Worm (Caenorhabditis elegans): Measurements from ENCODE around the gene oac-3.

The oac-3 gene

DNA sequence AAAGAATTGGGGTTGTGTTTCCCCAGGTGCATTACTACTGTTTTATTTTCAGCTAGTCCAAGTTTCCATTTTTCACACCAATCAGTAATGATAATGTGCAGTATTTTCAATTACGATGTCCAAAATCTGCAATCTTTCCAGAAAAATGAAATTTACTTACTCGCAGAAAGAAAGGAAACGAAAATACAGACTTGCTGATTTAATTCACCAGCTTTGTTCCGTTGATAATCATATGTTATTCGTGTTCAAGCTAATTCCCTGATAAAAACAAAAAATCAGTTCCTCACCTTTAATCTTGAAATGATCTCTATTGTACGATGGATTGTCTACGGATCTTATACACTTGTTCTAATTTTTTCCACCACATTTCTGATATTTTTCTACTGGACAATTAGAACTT lies 24.5 kb downstream of the oac-3 start, which contains the start of gene srxa-11:
Gene srxa-11 (plus strand): TSS at position 301 of the 400 bp plus-strand sequence.
- TF ChIP-seq hlh-15 (tag; optimal IDR thresholded peaks at IDR 0.05), result no peak
- TF ChIP-seq C08G9.2 (tag; optimal IDR thresholded peaks at IDR 0.05), result no peak
- no peak for TF ChIP-seq tbx-2 (tag; optimal IDR thresholded peaks at IDR 0.05)
- no peak for TF ChIP-seq syd-9 (tag; optimal IDR thresholded peaks at IDR 0.05)
- TF ChIP-seq pqm-1 (tag; optimal IDR thresholded peaks at IDR 0.05), result no peak
- no peak for TF ChIP-seq ceh-14 (tag; optimal IDR thresholded peaks at IDR 0.05)
- no peak for TF ChIP-seq ceh-22 (tag; optimal IDR thresholded peaks at IDR 0.05)
- TF ChIP-seq C38D4.7 (GFP tag; optimal IDR thresholded peaks at IDR 0.05), result no peak
- TF ChIP-seq ceh-18 (tag; optimal IDR thresholded peaks at IDR 0.05), result no peak
- no peak for TF ChIP-seq lim-6 (tag; optimal IDR thresholded peaks at IDR 0.05)
- TF ChIP-seq che-1 (tag; optimal IDR thresholded peaks at IDR 0.05), result no peak
- no peak for TF ChIP-seq unc-3 (GFP tag; conservative IDR thresholded peaks at IDR 0.05)
- no peak for TF ChIP-seq unc-3 (tag; optimal IDR thresholded peaks at IDR 0.05)
- TF ChIP-seq pha-4 (tag; optimal IDR thresholded peaks at IDR 0.05), result no peak
- TF ChIP-seq ceh-2 (tag; optimal IDR thresholded peaks at IDR 0.05), result no peak
- TF ChIP-seq madf-2 (tag; optimal IDR thresholded peaks at IDR 0.05), result no peak
- TF ChIP-seq unc-86 (tag; optimal IDR thresholded peaks at IDR 0.05), result no peak
- no peak for TF ChIP-seq nhr-11 (tag; optimal IDR thresholded peaks at IDR 0.05)
- TF ChIP-seq eyg-1 (tag; optimal IDR thresholded peaks at IDR 0.05), result no peak
- TF ChIP-seq fax-1 (tag; optimal IDR thresholded peaks at IDR 0.05), result no peak

DNA sequence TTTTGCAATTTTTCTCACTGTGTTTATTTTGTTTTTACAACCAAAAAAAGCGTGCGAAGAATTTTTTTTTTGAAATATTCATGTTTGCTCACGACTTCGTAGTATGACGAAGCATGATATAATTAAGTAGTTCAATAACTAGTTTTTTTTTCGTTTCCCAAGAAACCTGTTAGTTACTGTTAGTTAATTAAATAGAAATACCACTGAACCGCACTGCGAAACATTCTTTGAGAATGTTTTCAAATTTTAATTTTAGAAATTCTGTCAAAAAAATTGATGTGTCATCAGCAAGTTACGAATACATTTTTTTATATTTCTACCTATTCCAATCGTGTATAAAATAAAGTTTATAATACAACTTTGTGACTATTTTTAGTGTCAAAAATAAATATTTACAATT lies 27.1 kb downstream of the oac-3 start, which contains the start of gene srxa-12:
Gene srxa-12 (plus strand): TSS at position 301 of the 400 bp plus-strand sequence.
- TF ChIP-seq fkh-10 (GFP tag; optimal IDR thresholded peaks at IDR 0.05) (no peak), C08G9.2 (tag; optimal IDR thresholded peaks at IDR 0.05) (no peak), syd-9 (tag; optimal IDR thresholded peaks at IDR 0.05) (no peak), gmeb-2 (tag; optimal IDR thresholded peaks at IDR 0.05) (no peak), nfya-1 (tag; optimal IDR thresholded peaks at IDR 0.05) (no peak), tbx-2 (tag; optimal IDR thresholded peaks at IDR 0.05) (no peak), unc-42 (tag; optimal IDR thresholded peaks at IDR 0.05) (no peak)

DNA sequence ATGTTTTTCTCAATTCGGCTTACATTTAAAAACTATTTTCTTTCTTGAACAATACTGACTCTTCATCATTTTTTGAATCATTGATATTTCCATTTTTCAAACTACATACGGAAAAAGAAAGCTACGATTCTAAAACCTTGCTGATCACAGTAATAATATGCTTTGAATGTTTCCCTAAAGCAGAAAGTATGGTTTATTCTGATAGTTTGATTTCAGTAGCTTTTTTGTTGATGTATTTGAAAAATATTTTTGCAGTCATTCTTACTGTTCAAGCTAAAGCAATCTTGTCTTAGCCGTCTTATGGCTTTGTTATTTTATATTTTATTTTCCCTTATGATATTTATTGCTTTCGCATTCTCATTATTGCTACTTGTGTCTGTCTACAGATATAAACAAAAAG lies 30.2 kb downstream of the oac-3 start, which contains the start of gene srxa-13:
Gene srxa-13 (plus strand): TSS at position 301 of the 400 bp plus-strand sequence.
- TF ChIP-seq unc-42 (tag; optimal IDR thresholded peaks at IDR 0.05) (no peak), unc-86 (tag; optimal IDR thresholded peaks at IDR 0.05) (no peak), ceh-14 (tag; optimal IDR thresholded peaks at IDR 0.05) (no peak), lim-6 (tag; optimal IDR thresholded peaks at IDR 0.05) (no peak), pqm-1 (tag; optimal IDR thresholded peaks at IDR 0.05) (no peak), ceh-34 (tag; optimal IDR thresholded peaks at IDR 0.05) (no peak), eyg-1 (tag; optimal IDR thresholded peaks at IDR 0.05) (no peak), lin-11 (tag; optimal IDR thresholded peaks at IDR 0.05) (no peak), hlh-8 (tag; optimal IDR thresholded peaks at IDR 0.05) (no peak)

DNA sequence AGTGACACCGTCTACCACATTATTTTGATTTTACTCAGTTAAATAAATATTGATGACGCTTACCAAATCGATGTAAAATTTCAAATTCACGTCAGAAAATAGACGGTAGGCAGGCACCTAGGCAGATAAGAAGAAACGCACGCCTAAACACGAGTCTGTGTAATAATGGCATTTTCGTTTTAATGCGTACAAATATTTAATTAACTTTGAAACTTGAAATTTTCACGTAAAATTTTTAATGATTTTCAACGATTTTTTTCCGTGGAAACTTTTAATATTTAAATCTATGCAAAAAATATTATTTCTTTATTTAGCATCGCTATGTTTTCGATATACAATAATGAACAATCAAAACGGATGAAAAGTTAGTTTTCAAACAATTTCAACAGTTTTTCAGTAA lies 31.9 kb downstream of the oac-3 start, which contains the start of gene C06B3.16:
Gene C06B3.16 (plus strand): TSS at position 301 of the 400 bp plus-strand sequence.
- TF ChIP-seq rnt-1 (tag; optimal IDR thresholded peaks at IDR 0.05), result no peak
- TF ChIP-seq fkh-10 (GFP tag; optimal IDR thresholded peaks at IDR 0.05), result no peak
- no peak for TF ChIP-seq ama-1 (optimal IDR thresholded peaks at IDR 0.05)
- TF ChIP-seq hlh-8 (tag; optimal IDR thresholded peaks at IDR 0.05), result no peak
- no peak for TF ChIP-seq zip-5 (tag; optimal IDR thresholded peaks at IDR 0.05)
- no peak for TF ChIP-seq F13H6.1 (tag; optimal IDR thresholded peaks at IDR 0.05)
- TF ChIP-seq Y22D7AL.16 (tag; optimal IDR thresholded peaks at IDR 0.05), result no peak
- TF ChIP-seq ceh-19 (GFP tag; optimal IDR thresholded peaks at IDR 0.05), result no peak
- TF ChIP-seq elt-2 (tag; optimal IDR thresholded peaks at IDR 0.05), result no peak

DNA sequence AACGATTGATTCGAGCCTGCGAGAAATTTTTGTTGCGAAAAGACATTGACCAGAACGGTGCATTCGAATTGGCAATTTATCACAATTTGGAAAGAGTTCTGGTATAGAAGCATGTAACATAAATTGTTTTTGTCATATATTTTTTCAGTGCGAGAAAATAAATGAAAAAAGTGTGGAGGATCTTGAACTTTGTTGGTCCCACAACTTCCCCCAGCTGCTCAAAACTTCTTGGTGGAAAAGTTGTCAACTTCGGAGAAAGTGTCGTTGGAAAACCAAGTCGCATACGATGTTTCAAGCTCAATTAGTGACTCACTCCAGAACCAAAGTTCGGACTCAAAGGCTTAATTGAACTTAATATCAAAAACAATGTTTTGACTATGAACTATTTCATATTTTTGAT lies 32.6 kb downstream of the oac-3 start:
- TF ChIP-seq pha-2 (tag; optimal IDR thresholded peaks at IDR 0.05) (no peak), ceh-14 (tag; optimal IDR thresholded peaks at IDR 0.05) (no peak), nfya-1 (tag; optimal IDR thresholded peaks at IDR 0.05) (no peak)
